Worm (Caenorhabditis elegans) whole organism, L3 larva: ENCODE data around the gene gly-20.

Source experiments
- R02D3.7 ChIP-seq: fragments of 150-350 bp; optimal IDR thresholded peaks from 2 replicates; lab custom pipeline; 2014; ENCODE audit warnings: missing biosample characterization, missing genetic modification characterization
- ceh-16 ChIP-seq: sonication (generic microtip); optimal IDR thresholded peaks from 2 replicates; lab custom pipeline; 2017; ENCODE audit warnings: missing biosample characterization, missing genetic modification characterization
- daf-12 ChIP-seq: fragments of 150-350 bp; optimal IDR thresholded peaks from 2 replicates; lab custom pipeline; 2014; ENCODE audit warnings: missing biosample characterization, missing genetic modification reagents, missing genetic modification characterization
- egl-5 ChIP-seq: fragments of 150-350 bp; optimal IDR thresholded peaks from 2 replicates; lab custom pipeline; 2017; ENCODE audit warnings: missing biosample characterization, missing genetic modification reagents, missing genetic modification characterization, inconsistent platforms
- elt-2 ChIP-seq: sonication (generic microtip); optimal IDR thresholded peaks from 2 replicates; lab custom pipeline; 2016; ENCODE audit warnings: missing genetic modification reagents, mild to moderate bottlenecking, missing genetic modification characterization, missing compliant biosample characterization
- fkh-10 ChIP-seq: sonication (generic microtip); optimal IDR thresholded peaks from 2 replicates; lab custom pipeline; 2017; ENCODE audit warnings: missing biosample characterization, missing genetic modification reagents, missing genetic modification characterization
- fkh-2 ChIP-seq: fragments of 150-350 bp; optimal IDR thresholded peaks from 2 replicates; lab custom pipeline; 2014; ENCODE audit warnings: missing biosample characterization, missing genetic modification reagents, missing genetic modification characterization
- lin-39 ChIP-seq: fragments of 150-350 bp; optimal IDR thresholded peaks from 2 replicates; lab custom pipeline; 2018; ENCODE audit warnings: missing biosample characterization, missing genetic modification reagents, missing genetic modification characterization
- mdl-1 ChIP-seq: fragments of 150-350 bp; optimal IDR thresholded peaks from 2 replicates; lab custom pipeline; 2014; ENCODE audit warnings: missing biosample characterization, missing genetic modification characterization
- nhr-237 ChIP-seq: fragments of 150-350 bp; optimal IDR thresholded peaks from 2 replicates; lab custom pipeline; 2014; ENCODE audit warnings: missing biosample characterization, missing genetic modification characterization
- nhr-25 ChIP-seq: sonication (generic microtip); optimal IDR thresholded peaks from 2 replicates; lab custom pipeline; 2017; ENCODE audit warnings: missing biosample characterization, missing genetic modification characterization
- nhr-43 ChIP-seq: sonication (generic microtip); optimal IDR thresholded peaks from 2 replicates; lab custom pipeline; 2016; ENCODE audit warnings: mild to moderate bottlenecking, missing genetic modification characterization, missing compliant biosample characterization; ENCODE audit not compliant: poor library complexity, severe bottlenecking
- nhr-76 ChIP-seq: fragments of 150-350 bp; sonication (generic microtip); optimal IDR thresholded peaks from 5 replicates; lab custom pipeline; 2014; ENCODE audit warnings: missing biosample characterization, missing genetic modification characterization
- nhr-77 ChIP-seq: fragments of 150-350 bp; optimal IDR thresholded peaks from 2 replicates; lab custom pipeline; 2014; ENCODE audit warnings: missing biosample characterization, missing genetic modification characterization
- sea-2 ChIP-seq: fragments of 150-350 bp; sonication (generic microtip); optimal IDR thresholded peaks from 4 replicates; lab custom pipeline; 2014; ENCODE audit warnings: missing biosample characterization, missing genetic modification reagents, missing genetic modification characterization
- snpc-4 ChIP-seq: fragments of 150-350 bp; optimal IDR thresholded peaks from 2 replicates; lab custom pipeline; 2014; ENCODE audit warnings: missing biosample characterization, missing genetic modification characterization

Gene gly-20

ce11 chrV:11329100-11329499 is 46.7 kb downstream of the gly-20 start, which contains the start of gene F47G9.6:
Gene F47G9.6 (plus strand): TSS chrV:11329400.
- TF ChIP-seq fkh-10 (GFP tag; lab: Kevin White, UChicago) (no peak), mdl-1 (tag; lab: Kevin White, UChicago) (no peak), nhr-77 (tag; lab: Kevin White, UChicago) (no peak), nhr-43 (tag; lab: Kevin White, UChicago) (no peak), daf-12 (tag; lab: Kevin White, UChicago) (no peak), R02D3.7 (no peak), snpc-4 (tag; lab: Kevin White, UChicago) (no peak), lin-39 (no peak), elt-2 (no peak), nhr-76 (tag; lab: Kevin White, UChicago) (no peak)

ce11 chrV:11334193-11334592 is 51.8 kb downstream of the gly-20 start, which contains the start of gene T02E9.6:
Gene T02E9.6 (minus strand): TSS chrV:11334293.
- no peak for TF ChIP-seq nhr-25 (tag; lab: Kevin White, UChicago)
- no peak for TF ChIP-seq ceh-16 (tag; lab: Kevin White, UChicago)
- no peak for TF ChIP-seq sea-2 (GFP tag; lab: Kevin White, UChicago)
- no peak for TF ChIP-seq daf-12 (tag; lab: Kevin White, UChicago)
- TF ChIP-seq fkh-2 (tag; lab: Kevin White, UChicago) = no peak
- TF ChIP-seq egl-5 (tag; lab: Kevin White, UChicago) = no peak
- TF ChIP-seq elt-2 = no peak
- no peak for TF ChIP-seq R02D3.7
- TF ChIP-seq nhr-237 = no peak
